Fruit fly (Drosophila melanogaster) whole organism, embryonic: ENCODE results near the gene Cwc25.
A peak's percentile ranks its signal among the peaks of the same experiment; 100 is the strongest.

Experiments
- Asciz ChIP-seq: fragments of 200-800 bp; sonication (Bioruptor generic); optimal IDR thresholded peaks from 2 replicates; lab custom pipeline; 2017; ENCODE audit warnings: missing biosample characterization, mild to moderate bottlenecking, missing genetic modification characterization, missing genetic modification reagents
- CG10274 ChIP-seq: fragments of 200-800 bp; sonication (Bioruptor generic); optimal IDR thresholded peaks from 3 replicates; lab custom pipeline; 2017; ENCODE audit warnings: missing biosample characterization, mild to moderate bottlenecking, missing genetic modification characterization
- CG10366 ChIP-seq: fragments of 200-800 bp; sonication (Bioruptor generic); IDR thresholded peaks from 2 replicates; pipeline ENCODE4 v1.3.6; 2022; ENCODE audit warnings: missing biosample characterization, missing genetic modification characterization
- CG10543 ChIP-seq: fragments of 200-800 bp; sonication (Bioruptor generic); optimal IDR thresholded peaks from 3 replicates; lab custom pipeline; 2017; ENCODE audit warnings: missing biosample characterization, mild to moderate bottlenecking, missing genetic modification characterization, moderate library complexity
- CG1233 ChIP-seq: fragments of 200-800 bp; sonication (Bioruptor generic); optimal IDR thresholded peaks from 4 replicates; lab custom pipeline; 2018; ENCODE audit warnings: missing biosample characterization, mild to moderate bottlenecking, missing genetic modification characterization
- CG13296 ChIP-seq: fragments of 200-800 bp; sonication (Bioruptor generic); optimal IDR thresholded peaks from 3 replicates; lab custom pipeline; 2018; ENCODE audit warnings: missing biosample characterization, mild to moderate bottlenecking, missing genetic modification characterization
- CG15514 ChIP-seq: fragments of 200-800 bp; sonication (Bioruptor generic); optimal IDR thresholded peaks from 3 replicates; lab custom pipeline; 2017; ENCODE audit warnings: missing biosample characterization, missing genetic modification characterization, mild to moderate bottlenecking, moderate library complexity, missing genetic modification reagents
- CG1603 ChIP-seq: fragments of 200-800 bp; sonication (Bioruptor generic); optimal IDR thresholded peaks from 2 replicates; lab custom pipeline; 2019; ENCODE audit warnings: missing biosample characterization, mild to moderate bottlenecking, missing genetic modification characterization, moderate library complexity
- CG16779 ChIP-seq: fragments of 200-800 bp; sonication (Bioruptor generic); IDR thresholded peaks from 2 replicates; pipeline ENCODE4 v1.3.6; 2022; ENCODE audit warnings: missing biosample characterization, missing genetic modification characterization
- CG17328 ChIP-seq: fragments of 200-800 bp; sonication (Bioruptor generic); IDR thresholded peaks from 2 replicates; pipeline ENCODE4 v1.3.6; 2022; ENCODE audit warnings: missing biosample characterization, missing genetic modification characterization
- CG18619 ChIP-seq: fragments of 200-800 bp; sonication (Bioruptor generic); optimal IDR thresholded peaks from 3 replicates; lab custom pipeline; 2017; ENCODE audit warnings: missing biosample characterization, mild to moderate bottlenecking, missing genetic modification characterization
- CG2875 ChIP-seq: fragments of 200-800 bp; sonication (Bioruptor generic); optimal IDR thresholded peaks from 2 replicates; lab custom pipeline; 2017; ENCODE audit warnings: missing biosample characterization, mild to moderate bottlenecking, missing genetic modification characterization, missing genetic modification reagents
- CG31365 ChIP-seq: fragments of 200-800 bp; sonication (Bioruptor generic); optimal IDR thresholded peaks from 2 replicates; lab custom pipeline; 2018; ENCODE audit warnings: missing biosample characterization, mild to moderate bottlenecking, missing genetic modification characterization
- CG33213 ChIP-seq: fragments of 200-800 bp; sonication (Bioruptor generic); optimal IDR thresholded peaks from 3 replicates; lab custom pipeline; 2016; ENCODE audit warnings: missing biosample characterization, missing genetic modification characterization
- CG5180 ChIP-seq: fragments of 200-800 bp; sonication (Bioruptor generic); optimal IDR thresholded peaks from 3 replicates; lab custom pipeline; 2017; ENCODE audit warnings: missing biosample characterization, missing genetic modification characterization, mild to moderate bottlenecking, moderate library complexity, missing genetic modification reagents
- CG7839 ChIP-seq: fragments of 200-800 bp; sonication (Bioruptor generic); optimal IDR thresholded peaks from 3 replicates; lab custom pipeline; 2018; ENCODE audit warnings: missing biosample characterization, mild to moderate bottlenecking, missing genetic modification characterization, moderate library complexity
- CG7987 ChIP-seq: fragments of 200-800 bp; sonication (Bioruptor generic); optimal IDR thresholded peaks from 2 replicates; lab custom pipeline; 2018; ENCODE audit warnings: missing biosample characterization, mild to moderate bottlenecking, missing genetic modification characterization, moderate library complexity
- CG8281 ChIP-seq: fragments of 200-800 bp; sonication (Bioruptor generic); optimal IDR thresholded peaks from 2 replicates; lab custom pipeline; 2018; ENCODE audit warnings: missing biosample characterization, mild to moderate bottlenecking, missing genetic modification characterization, moderate library complexity
- CG8924 ChIP-seq: fragments of 200-800 bp; optimal IDR thresholded peaks from 3 replicates; lab custom pipeline; 2019; ENCODE audit warnings: missing biosample characterization, mild to moderate bottlenecking, missing genetic modification characterization, moderate library complexity
- CG8944 ChIP-seq: fragments of 200-800 bp; sonication (Bioruptor generic); optimal IDR thresholded peaks from 3 replicates; lab custom pipeline; 2016; ENCODE audit warnings: missing biosample characterization, missing genetic modification characterization
- CG9609 ChIP-seq: fragments of 200-800 bp; sonication (Bioruptor generic); optimal IDR thresholded peaks from 3 replicates; lab custom pipeline; 2016; ENCODE audit warnings: missing biosample characterization, missing genetic modification characterization
- Chrac-16 ChIP-seq: fragments of 200-800 bp; sonication (Bioruptor generic); optimal IDR thresholded peaks from 3 replicates; lab custom pipeline; 2016; ENCODE audit warnings: missing biosample characterization, missing genetic modification characterization
- Dp ChIP-seq: fragments of 200-800 bp; sonication (Bioruptor generic); optimal IDR thresholded peaks from 2 replicates; lab custom pipeline; 2018; ENCODE audit warnings: missing biosample characterization, mild to moderate bottlenecking, missing genetic modification characterization, moderate library complexity
- Gsc ChIP-seq: fragments of 200-800 bp; sonication (Bioruptor generic); IDR thresholded peaks from 2 replicates; pipeline ENCODE4 v1.3.6; 2022; ENCODE audit warnings: missing biosample characterization, missing genetic modification characterization
- HLH3B ChIP-seq: fragments of 200-800 bp; sonication (Bioruptor generic); IDR thresholded peaks from 2 replicates; pipeline ENCODE4 v1.3.6; 2022; ENCODE audit warnings: missing biosample characterization, missing genetic modification characterization
- MTF-1 ChIP-seq: fragments of 200-800 bp; sonication (Bioruptor generic); optimal IDR thresholded peaks from 2 replicates; lab custom pipeline; 2018; ENCODE audit warnings: missing biosample characterization, mild to moderate bottlenecking, missing genetic modification characterization, borderline replicate concordance
- Max ChIP-seq: fragments of 200-800 bp; sonication (Bioruptor generic); optimal IDR thresholded peaks from 2 replicates; lab custom pipeline; 2016; ENCODE audit warnings: missing biosample characterization, mild to moderate bottlenecking, missing genetic modification characterization
- Nf-YC ChIP-seq: fragments of 200-800 bp; optimal IDR thresholded peaks from 3 replicates; lab custom pipeline; 2019; ENCODE audit warnings: missing biosample characterization, mild to moderate bottlenecking, missing genetic modification characterization, moderate library complexity
- Ptx1 ChIP-seq: fragments of 200-800 bp; sonication (Bioruptor generic); IDR thresholded peaks from 2 replicates; pipeline ENCODE4 v1.3.6; 2022; ENCODE audit warnings: missing biosample characterization, missing genetic modification characterization
- Sin3A ChIP-seq: fragments of >200 bp; optimal IDR thresholded peaks from 2 replicates; lab custom pipeline; 2018
- chinmo ChIP-seq: fragments of 200-800 bp; sonication (Bioruptor generic); IDR thresholded peaks from 4 replicates; pipeline ENCODE4 v1.3.6; 2022; ENCODE audit warnings: missing biosample characterization, missing genetic modification characterization; ENCODE audit not compliant: partially characterized antibody
- ewg ChIP-seq: fragments of 200-800 bp; sonication (Bioruptor generic); optimal IDR thresholded peaks from 3 replicates; lab custom pipeline; 2017; ENCODE audit warnings: mild to moderate bottlenecking, missing biosample characterization, missing genetic modification reagents, missing genetic modification characterization
- exex ChIP-seq: fragments of 200-800 bp; sonication (Bioruptor generic); optimal IDR thresholded peaks from 4 replicates; lab custom pipeline; 2018; ENCODE audit warnings: missing biosample characterization, mild to moderate bottlenecking, missing genetic modification characterization, moderate library complexity
- eyg ChIP-seq: fragments of 200-800 bp; sonication (Bioruptor generic); optimal IDR thresholded peaks from 3 replicates; lab custom pipeline; 2016; ENCODE audit warnings: missing biosample characterization, missing genetic modification characterization
- fu2 ChIP-seq: fragments of 200-800 bp; sonication (Bioruptor generic); optimal IDR thresholded peaks from 2 replicates; lab custom pipeline; 2016; ENCODE audit warnings: missing biosample characterization, missing genetic modification characterization
- h ChIP-seq: fragments of >200 bp; optimal IDR thresholded peaks from 2 replicates; lab custom pipeline; 2017
- insv ChIP-seq, 2 experiments: fragments of 200-800 bp; sonication (Bioruptor generic); optimal IDR thresholded peaks; 3 replicates each; lab custom pipeline; 2016 to 2018; ENCODE audit warnings: missing biosample characterization in 2 of 2, missing genetic modification characterization in 2 of 2
- lmd ChIP-seq: fragments of 200-800 bp; sonication (Bioruptor generic); IDR thresholded peaks from 2 replicates; pipeline ENCODE4 v1.3.6; 2022; ENCODE audit warnings: missing biosample characterization, missing genetic modification characterization
- mam ChIP-seq: fragments of 200-800 bp; sonication (Bioruptor generic); optimal IDR thresholded peaks from 3 replicates; lab custom pipeline; 2016; ENCODE audit warnings: missing biosample characterization, missing genetic modification characterization
- nerfin-2 ChIP-seq: fragments of 200-800 bp; sonication (Bioruptor generic); IDR thresholded peaks from 2 replicates; pipeline ENCODE4 v1.3.6; 2022; ENCODE audit warnings: missing biosample characterization, missing genetic modification characterization; ENCODE audit not compliant: partially characterized antibody
- org-1 ChIP-seq: fragments of 200-800 bp; sonication (Bioruptor generic); optimal IDR thresholded peaks from 2 replicates; lab custom pipeline; 2017; ENCODE audit warnings: missing biosample characterization, missing genetic modification characterization
- pan ChIP-seq, 4 experiments: fragments of >200 bp in 3 of 4; fragments of 200-800 bp in 1 of 4; sonication (Bioruptor generic) in 1 of 4; optimal IDR thresholded peaks in 3 of 4; IDR thresholded peaks in 1 of 4; 2 replicates each; pipeline versions ENCODE4 v1.3.6 to Lab custom; 2017 to 2022; ENCODE audit warnings: missing biosample characterization in 2 of 4, missing genetic modification characterization in 2 of 4, mixed read lengths in 1 of 4
- sc ChIP-seq, 3 experiments: fragments of >200 bp in 2 of 3; fragments of 200-800 bp in 1 of 3; sonication (Bioruptor generic) in 1 of 3; optimal IDR thresholded peaks; 2 replicates in 2 of 3; 3 replicates in 1 of 3; lab custom pipeline; 2017; ENCODE audit warnings: mild to moderate bottlenecking in 1 of 3, missing biosample characterization in 1 of 3, missing genetic modification characterization in 1 of 3, missing genetic modification reagents in 1 of 3
- seq ChIP-seq: fragments of 200-800 bp; sonication (Bioruptor generic); IDR thresholded peaks from 2 replicates; pipeline ENCODE4 v1.3.6; 2022; ENCODE audit warnings: missing biosample characterization, missing genetic modification characterization
- tgo ChIP-seq: fragments of 200-800 bp; sonication (Bioruptor generic); IDR thresholded peaks from 3 replicates; pipeline ENCODE4 v1.3.6; 2022; ENCODE audit warnings: missing biosample characterization, missing genetic modification characterization
- tx ChIP-seq: fragments of 200-800 bp; sonication (Bioruptor generic); optimal IDR thresholded peaks from 2 replicates; lab custom pipeline; 2016; ENCODE audit warnings: missing biosample characterization, missing genetic modification characterization
- unc-4 ChIP-seq: fragments of 200-800 bp; sonication (Bioruptor generic); IDR thresholded peaks from 2 replicates; pipeline ENCODE4 v1.3.6; 2022; ENCODE audit warnings: missing biosample characterization, missing genetic modification characterization; ENCODE audit not compliant: partially characterized antibody
- usp ChIP-seq: fragments of >200 bp; optimal IDR thresholded peaks from 2 replicates; lab custom pipeline; 2017; ENCODE audit warnings: missing biosample characterization, missing genetic modification characterization

The Cwc25 gene

DNA sequence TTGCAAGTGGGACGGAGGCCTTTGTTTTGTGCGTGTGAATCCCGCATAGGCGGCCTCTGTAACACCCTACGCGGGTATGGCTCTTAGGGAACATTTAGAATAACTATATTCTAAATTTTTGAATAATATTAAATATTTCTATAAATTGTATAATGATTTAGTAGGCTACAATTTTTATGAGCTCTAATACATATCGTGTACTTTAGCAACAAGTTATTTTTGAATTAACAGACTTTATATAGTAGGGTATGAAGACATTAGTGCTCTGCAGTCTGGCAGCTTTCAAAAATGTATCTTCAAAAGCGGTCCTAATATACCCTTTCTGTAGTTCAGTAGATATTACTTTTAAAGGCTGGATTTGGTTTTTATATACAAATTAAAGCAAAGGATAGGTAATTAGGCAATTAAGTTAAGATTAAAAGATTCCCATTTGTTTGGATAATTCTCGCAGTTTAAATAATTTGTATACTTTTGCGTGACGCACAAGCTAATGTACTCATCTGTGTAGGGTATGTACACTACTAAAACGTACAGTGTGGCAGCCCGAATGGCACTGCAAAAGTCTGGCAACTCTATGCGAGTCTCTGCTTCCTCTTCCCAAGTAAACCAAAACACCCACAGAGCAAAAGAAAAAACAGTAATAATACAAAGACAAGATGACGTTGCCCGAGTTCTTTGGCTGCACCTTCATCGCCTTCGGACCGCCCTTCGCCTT lies 20.9 kb downstream of the Cwc25 start, which contains the start of the genes Snx21 and aph-1 (continued):
- TF ChIP-seq pan (optimal IDR thresholded peaks at IDR 0.05; lab: Kevin White, UChicago) = no peak
- TF ChIP-seq pan (GFP tag; optimal IDR thresholded peaks at IDR 0.05 in 1 of 2, IDR thresholded peaks at IDR 0.05 in 1 of 2) = peak in 1 of 2 experiments; percentile 88
- peak; percentile 67 for TF ChIP-seq CG7987 (GFP tag; lab: Kevin White, UChicago)
- TF ChIP-seq sc (optimal IDR thresholded peaks at IDR 0.05; lab: Kevin White, UChicago) = no peak
- TF ChIP-seq sc (GFP tag; optimal IDR thresholded peaks at IDR 0.05; lab: Kevin White, UChicago) = peak; percentile 87
- peak; percentile 96 for TF ChIP-seq CG7839 (tag; lab: Kevin White, UChicago)
- peak; percentile 36 for TF ChIP-seq Sin3A (lab: Kevin White, UChicago)
- TF ChIP-seq Ptx1 (GFP tag; lab: Robert Waterston, UW) = peak; percentile 94
- peak; percentile 84 for TF ChIP-seq Asciz (GFP tag; lab: Kevin White, UChicago)
- peak; percentile 91 for TF ChIP-seq CG13296 (GFP tag; lab: Kevin White, UChicago)
- TF ChIP-seq CG5180 (GFP tag; lab: Kevin White, UChicago) = peak; percentile 74
- TF ChIP-seq seq (GFP tag; lab: Robert Waterston, UW) = peak; percentile 87
- peak; percentile 55 for TF ChIP-seq CG31365 (tag; lab: Kevin White, UChicago)
- TF ChIP-seq nerfin-2 (GFP tag; lab: Robert Waterston, UW) = no peak
- TF ChIP-seq fu2 = peak; percentile 80
- TF ChIP-seq chinmo = no peak
- TF ChIP-seq lmd (GFP tag; lab: Robert Waterston, UW) = peak; percentile 91
- TF ChIP-seq CG10366 (GFP tag; lab: Robert Waterston, UW) = peak; percentile 85
- peak; percentile 87 for TF ChIP-seq Nf-YC
- peak; percentile 86 for TF ChIP-seq tx (GFP tag; lab: Kevin White, UChicago)
- peak; percentile 95 for TF ChIP-seq CG10543 (GFP tag; lab: Kevin White, UChicago)
- peak; percentile 84 for TF ChIP-seq CG1233 (GFP tag; lab: Kevin White, UChicago)
- no peak for TF ChIP-seq Dp (GFP tag; lab: Kevin White, UChicago)
- TF ChIP-seq ewg (GFP tag; lab: Kevin White, UChicago) = peak; percentile 83
- peak; percentile 90 for TF ChIP-seq tgo
- TF ChIP-seq org-1 (GFP tag; lab: Kevin White, UChicago) = peak; percentile 86
- TF ChIP-seq Chrac-16 (GFP tag; lab: Kevin White, UChicago) = peak; percentile 93
- TF ChIP-seq Max (GFP tag; lab: Kevin White, UChicago) = peak; percentile 91
- TF ChIP-seq insv (GFP tag; optimal IDR thresholded peaks at IDR 0.05; lab: Kevin White, UChicago) = peak in 1 of 2 experiments; percentile 68
- peak; percentile 94 for TF ChIP-seq mam (GFP tag; lab: Kevin White, UChicago)
- TF ChIP-seq CG9609 (GFP tag; lab: Kevin White, UChicago) = peak; percentile 88
- TF ChIP-seq HLH3B (GFP tag; lab: Robert Waterston, UW) = peak; percentile 81
- TF ChIP-seq CG17328 (GFP tag; lab: Robert Waterston, UW) = peak; percentile 85
- TF ChIP-seq CG33213 (GFP tag; lab: Kevin White, UChicago) = peak; percentile 62
- TF ChIP-seq Gsc = peak; percentile 74
- TF ChIP-seq CG2875 (GFP tag; lab: Kevin White, UChicago) = peak; percentile 81
- peak; percentile 77 for TF ChIP-seq exex (tag; lab: Kevin White, UChicago)
- peak; percentile 84 for TF ChIP-seq CG15514 (GFP tag; lab: Kevin White, UChicago)
- no peak for TF ChIP-seq usp (GFP tag; lab: Kevin White, UChicago)
- TF ChIP-seq MTF-1 = peak; percentile 50
- TF ChIP-seq CG18619 (GFP tag; lab: Kevin White, UChicago) = peak; percentile 92
- peak; percentile 14; the same call in 1 of the 2 replicates for TF ChIP-seq CG16779 (GFP tag; lab: Robert Waterston, UW)
- peak; percentile 94 for TF ChIP-seq CG8924 (tag; lab: Kevin White, UChicago)
- peak; percentile 99 for TF ChIP-seq CG10274
- peak; percentile 73 for TF ChIP-seq CG1603 (tag; lab: Kevin White, UChicago)
- TF ChIP-seq CG8281 (tag; lab: Kevin White, UChicago) = peak; percentile 80
- TF ChIP-seq eyg (GFP tag; lab: Kevin White, UChicago) = peak; percentile 78
- TF ChIP-seq CG8944 (GFP tag; lab: Kevin White, UChicago) = peak; percentile 91
- no peak for TF ChIP-seq h (lab: Kevin White, UChicago)
- TF ChIP-seq unc-4 = no peak
